Fruit fly (Drosophila melanogaster) whole organism, embryonic: ENCODE data around the gene Pvf3.

ENCODE experiments used
- CG10543 ChIP-seq: fragments of 200-800 bp; sonication (Bioruptor generic); optimal IDR thresholded peaks from 3 replicates; lab custom pipeline; 2017; ENCODE audit warnings: missing biosample characterization, mild to moderate bottlenecking, missing genetic modification characterization, moderate library complexity
- CG10565 ChIP-seq: fragments of 200-800 bp; sonication (Bioruptor generic); optimal IDR thresholded peaks from 3 replicates; lab custom pipeline; 2016; ENCODE audit warnings: missing biosample characterization, mild to moderate bottlenecking, missing genetic modification characterization
- CG11504 ChIP-seq: fragments of 200-800 bp; sonication (Bioruptor generic); optimal IDR thresholded peaks from 3 replicates; lab custom pipeline; 2019; ENCODE audit warnings: missing biosample characterization, mild to moderate bottlenecking, missing genetic modification characterization, moderate library complexity
- CG12236 ChIP-seq: fragments of 200-800 bp; sonication (Bioruptor generic); optimal IDR thresholded peaks from 2 replicates; lab custom pipeline; 2016; ENCODE audit warnings: missing biosample characterization, missing genetic modification characterization
- CG12391 ChIP-seq: fragments of 200-800 bp; sonication (Bioruptor generic); optimal IDR thresholded peaks from 3 replicates; lab custom pipeline; 2018; ENCODE audit warnings: missing biosample characterization, mild to moderate bottlenecking, missing genetic modification characterization, moderate library complexity
- CG14710 ChIP-seq: fragments of 200-800 bp; sonication (Bioruptor generic); optimal IDR thresholded peaks from 3 replicates; lab custom pipeline; 2019; ENCODE audit warnings: missing biosample characterization, mild to moderate bottlenecking, missing genetic modification characterization, moderate library complexity
- CG16815 ChIP-seq: fragments of 200-800 bp; sonication (Bioruptor generic); optimal IDR thresholded peaks from 3 replicates; lab custom pipeline; 2017; ENCODE audit warnings: missing biosample characterization, mild to moderate bottlenecking, missing genetic modification characterization
- CG18599 ChIP-seq: fragments of 200-800 bp; sonication (Bioruptor generic); optimal IDR thresholded peaks from 3 replicates; lab custom pipeline; 2017; ENCODE audit warnings: missing biosample characterization, missing genetic modification characterization, mild to moderate bottlenecking, moderate library complexity, missing genetic modification reagents
- CG18619 ChIP-seq: fragments of 200-800 bp; sonication (Bioruptor generic); optimal IDR thresholded peaks from 3 replicates; lab custom pipeline; 2017; ENCODE audit warnings: missing biosample characterization, mild to moderate bottlenecking, missing genetic modification characterization
- CG2129 ChIP-seq: fragments of 200-800 bp; sonication (Bioruptor generic); IDR thresholded peaks from 2 replicates; pipeline ENCODE4 v1.3.6; 2022; ENCODE audit warnings: missing biosample characterization, missing genetic modification characterization; ENCODE audit not compliant: partially characterized antibody
- CG31365 ChIP-seq: fragments of 200-800 bp; sonication (Bioruptor generic); optimal IDR thresholded peaks from 2 replicates; lab custom pipeline; 2018; ENCODE audit warnings: missing biosample characterization, mild to moderate bottlenecking, missing genetic modification characterization
- CG31441 ChIP-seq: fragments of 200-800 bp; sonication (Bioruptor generic); IDR thresholded peaks from 2 replicates; pipeline ENCODE4 v1.3.6; 2022; ENCODE audit warnings: missing biosample characterization, missing genetic modification characterization
- CG3847 ChIP-seq: fragments of 200-800 bp; sonication (Bioruptor generic); IDR thresholded peaks from 2 replicates; pipeline ENCODE4 v1.3.6; 2022; ENCODE audit warnings: missing biosample characterization, missing genetic modification characterization
- CG4282 ChIP-seq: fragments of 200-800 bp; sonication (Bioruptor generic); optimal IDR thresholded peaks from 2 replicates; lab custom pipeline; 2016; ENCODE audit warnings: missing biosample characterization, missing genetic modification characterization
- CG4617 ChIP-seq: fragments of 200-800 bp; sonication (Bioruptor generic); optimal IDR thresholded peaks from 3 replicates; lab custom pipeline; 2016; ENCODE audit warnings: missing biosample characterization, missing genetic modification characterization, borderline replicate concordance
- CG5953 ChIP-seq: fragments of 200-800 bp; sonication (Bioruptor generic); IDR thresholded peaks from 2 replicates; pipeline ENCODE4 v1.3.6; 2022; ENCODE audit warnings: missing biosample characterization, missing genetic modification characterization
- CG6813 ChIP-seq: fragments of 200-800 bp; sonication (Bioruptor generic); optimal IDR thresholded peaks from 2 replicates; lab custom pipeline; 2017; ENCODE audit warnings: missing biosample characterization, missing genetic modification characterization, mild to moderate bottlenecking, moderate library complexity, missing genetic modification reagents
- CG6854 ChIP-seq: fragments of 200-800 bp; sonication (Bioruptor generic); optimal IDR thresholded peaks from 3 replicates; lab custom pipeline; 2017; ENCODE audit warnings: missing biosample characterization, mild to moderate bottlenecking, missing genetic modification characterization
- CG7963 ChIP-seq: fragments of 200-800 bp; sonication (Bioruptor generic); IDR thresholded peaks from 3 replicates; pipeline ENCODE4 v1.3.6; 2022; ENCODE audit warnings: missing biosample characterization, missing genetic modification characterization; ENCODE audit not compliant: partially characterized antibody
- CG9727 ChIP-seq: fragments of 200-800 bp; sonication (Bioruptor generic); optimal IDR thresholded peaks from 3 replicates; lab custom pipeline; 2017; ENCODE audit warnings: missing biosample characterization, mild to moderate bottlenecking, missing genetic modification characterization
- CHES-1-like ChIP-seq: fragments of 200-800 bp; sonication (Bioruptor generic); optimal IDR thresholded peaks from 2 replicates; lab custom pipeline; 2016; ENCODE audit warnings: missing biosample characterization, missing genetic modification characterization
- Doc3 ChIP-seq: fragments of 200-800 bp; sonication (Bioruptor generic); IDR thresholded peaks from 3 replicates; pipeline ENCODE4 v1.3.6; 2022; ENCODE audit warnings: missing biosample characterization, missing genetic modification characterization; ENCODE audit not compliant: partially characterized antibody
- E2f2 ChIP-seq: fragments of 200-800 bp; sonication (Bioruptor generic); IDR thresholded peaks from 2 replicates; pipeline ENCODE4 v1.3.6; 2022; ENCODE audit warnings: missing biosample characterization, missing genetic modification characterization
- Elba2 ChIP-seq: fragments of 200-800 bp; sonication (Bioruptor generic); optimal IDR thresholded peaks from 3 replicates; lab custom pipeline; 2016; ENCODE audit warnings: missing biosample characterization, missing genetic modification characterization
- HmgZ ChIP-seq: fragments of 200-800 bp; sonication (Bioruptor generic); optimal IDR thresholded peaks from 2 replicates; lab custom pipeline; 2018; ENCODE audit warnings: missing biosample characterization, mild to moderate bottlenecking, missing genetic modification characterization
- Hmr ChIP-seq: fragments of 200-800 bp; sonication (Bioruptor generic); optimal IDR thresholded peaks from 3 replicates; lab custom pipeline; 2017; ENCODE audit warnings: mild to moderate bottlenecking, missing biosample characterization, missing genetic modification reagents, missing genetic modification characterization
- Meics ChIP-seq: fragments of 200-800 bp; sonication (Bioruptor generic); optimal IDR thresholded peaks from 2 replicates; lab custom pipeline; 2017; ENCODE audit warnings: missing biosample characterization, mild to moderate bottlenecking, missing genetic modification characterization
- Rfx ChIP-seq: fragments of 200-800 bp; sonication (Bioruptor generic); IDR thresholded peaks from 2 replicates; pipeline ENCODE4 v1.3.6; 2022; ENCODE audit warnings: missing biosample characterization, missing genetic modification characterization
- Ssrp ChIP-seq: fragments of 200-800 bp; sonication (Bioruptor generic); optimal IDR thresholded peaks from 2 replicates; lab custom pipeline; 2018; ENCODE audit warnings: missing biosample characterization, mild to moderate bottlenecking, missing genetic modification characterization, moderate library complexity
- Xrp1 ChIP-seq: fragments of 200-800 bp; sonication (Bioruptor generic); IDR thresholded peaks from 2 replicates; pipeline ENCODE4 v1.3.6; 2022; ENCODE audit warnings: missing biosample characterization, missing genetic modification characterization
- abd-A ChIP-seq: fragments of 200-800 bp; sonication (Bioruptor generic); optimal IDR thresholded peaks from 3 replicates; lab custom pipeline; 2019; ENCODE audit warnings: missing biosample characterization, mild to moderate bottlenecking, missing genetic modification characterization, moderate library complexity
- ap ChIP-seq: fragments of 200-800 bp; sonication (Bioruptor generic); IDR thresholded peaks from 2 replicates; pipeline ENCODE4 v1.3.6; 2022; ENCODE audit warnings: missing biosample characterization, missing genetic modification characterization
- da ChIP-seq: fragments of 200-800 bp; sonication (Bioruptor generic); optimal IDR thresholded peaks from 2 replicates; lab custom pipeline; 2016; ENCODE audit warnings: missing biosample characterization, missing genetic modification characterization
- fd64A ChIP-seq: fragments of 200-800 bp; sonication (Bioruptor generic); optimal IDR thresholded peaks from 3 replicates; lab custom pipeline; 2018; ENCODE audit warnings: missing biosample characterization, mild to moderate bottlenecking, missing genetic modification characterization
- ham ChIP-seq: fragments of 200-800 bp; sonication (Bioruptor generic); IDR thresholded peaks from 2 replicates; pipeline ENCODE4 v1.3.6; 2022; ENCODE audit warnings: missing biosample characterization, missing genetic modification characterization
- hkb ChIP-seq, 2 experiments: fragments of 200-800 bp in 1 of 2; fragments of >200 bp in 1 of 2; sonication (Bioruptor generic) in 1 of 2; IDR thresholded peaks in 1 of 2; optimal IDR thresholded peaks in 1 of 2; 2 replicates each; pipeline versions ENCODE4 v1.3.6 to Lab custom; 2017 to 2022; ENCODE audit warnings: missing biosample characterization in 1 of 2, missing genetic modification characterization in 1 of 2
- hth ChIP-seq: fragments of >200 bp; optimal IDR thresholded peaks from 2 replicates; lab custom pipeline; 2017; ENCODE audit warnings: inconsistent platforms
- jumu ChIP-seq: fragments of 200-800 bp; sonication (Bioruptor generic); optimal IDR thresholded peaks from 3 replicates; lab custom pipeline; 2016; ENCODE audit warnings: missing biosample characterization, missing genetic modification characterization
- ken ChIP-seq: fragments of 200-800 bp; sonication (Bioruptor generic); IDR thresholded peaks from 3 replicates; pipeline ENCODE4 v1.3.6; 2022; ENCODE audit warnings: missing biosample characterization, missing genetic modification characterization
- odd ChIP-seq: fragments of 200-800 bp; sonication (Bioruptor generic); optimal IDR thresholded peaks from 2 replicates; lab custom pipeline; 2017; ENCODE audit warnings: missing biosample characterization, mild to moderate bottlenecking, missing genetic modification characterization
- prd ChIP-seq, 3 experiments: fragments of >200 bp in 2 of 3; fragments of 200-800 bp in 1 of 3; sonication (Bioruptor generic) in 1 of 3; optimal IDR thresholded peaks in 2 of 3; IDR thresholded peaks in 1 of 3; 2 replicates in 2 of 3; 3 replicates in 1 of 3; pipeline versions ENCODE4 v1.3.6 to Lab custom; 2017 to 2022; ENCODE audit warnings: missing biosample characterization in 1 of 3, missing genetic modification characterization in 1 of 3
- pros ChIP-seq: fragments of 200-800 bp; sonication (Bioruptor generic); optimal IDR thresholded peaks from 3 replicates; lab custom pipeline; 2019; ENCODE audit warnings: missing biosample characterization, mild to moderate bottlenecking, missing genetic modification characterization, moderate library complexity
- ranshi ChIP-seq: fragments of 200-800 bp; sonication (Bioruptor generic); IDR thresholded peaks from 2 replicates; pipeline ENCODE4 v1.3.6; 2022; ENCODE audit warnings: missing biosample characterization, missing genetic modification characterization
- row ChIP-seq: fragments of 200-800 bp; sonication (Bioruptor generic); IDR thresholded peaks from 3 replicates; pipeline ENCODE4 v1.3.6; 2022; ENCODE audit warnings: missing biosample characterization, missing genetic modification characterization
- sens ChIP-seq: fragments of 200-800 bp; sonication (Bioruptor generic); peaks from one replicate; lab custom pipeline; 2016; ENCODE audit warnings: missing biosample characterization, missing genetic modification characterization
- shn ChIP-seq: fragments of 200-800 bp; sonication (Bioruptor generic); optimal IDR thresholded peaks from 3 replicates; lab custom pipeline; 2016; ENCODE audit warnings: missing biosample characterization, missing genetic modification characterization
- sima ChIP-seq: fragments of 200-800 bp; sonication (Bioruptor generic); optimal IDR thresholded peaks from 2 replicates; lab custom pipeline; 2016; ENCODE audit warnings: missing biosample characterization, missing genetic modification characterization
- toy ChIP-seq: fragments of 200-800 bp; sonication (Bioruptor generic); IDR thresholded peaks from 2 replicates; pipeline ENCODE4 v1.3.6; 2022; ENCODE audit warnings: missing biosample characterization, missing genetic modification characterization
- trem ChIP-seq: fragments of 200-800 bp; optimal IDR thresholded peaks from 3 replicates; lab custom pipeline; 2019; ENCODE audit warnings: missing biosample characterization, mild to moderate bottlenecking, missing genetic modification characterization, moderate library complexity
- ttk ChIP-seq: fragments of 200-800 bp; sonication (Bioruptor generic); IDR thresholded peaks from 2 replicates; pipeline ENCODE4 v2.1.2; 2022; ENCODE audit warnings: missing biosample characterization, missing genetic modification characterization

Pvf3 gene

DNA sequence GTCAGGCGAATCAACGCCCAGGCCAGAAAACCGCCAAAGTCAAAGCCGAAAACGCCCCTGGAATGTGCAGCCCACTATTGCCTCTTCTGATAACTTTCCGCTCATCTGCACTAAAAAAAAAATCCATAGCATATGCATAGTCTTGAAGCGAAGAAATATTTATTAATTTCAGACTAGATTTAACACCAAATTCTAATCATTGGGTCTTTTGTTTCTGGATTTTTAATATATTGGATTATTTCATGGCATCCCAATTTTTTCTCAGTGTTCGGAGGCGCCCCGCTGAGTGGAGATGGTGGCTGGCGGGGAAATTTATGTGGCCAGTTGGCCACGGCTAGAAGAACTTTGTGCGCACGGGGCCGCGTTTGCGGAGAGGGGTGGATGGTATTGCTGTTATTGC lies 22.4 kb downstream of the Pvf3 start:
- TF ChIP-seq CG6854 (GFP tag; lab: Kevin White, UChicago) (no peak), ranshi (GFP tag; lab: Robert Waterston, UW) (peak; percentile 72; the same call in 1 of the 2 replicates), abd-A (no peak), ken (GFP tag; lab: Robert Waterston, UW) (peak; percentile 75), CG18619 (GFP tag; lab: Kevin White, UChicago) (peak; percentile 52), hkb (optimal IDR thresholded peaks at IDR 0.05; lab: Kevin White, UChicago) (no peak), hkb (GFP tag; IDR thresholded peaks at IDR 0.05; lab: Robert Waterston, UW) (peak; percentile 75), sens (GFP tag; lab: Kevin White, UChicago) (peak; percentile 94), ttk (GFP tag; lab: Robert Waterston, UW) (peak; percentile 66), da (GFP tag; lab: Kevin White, UChicago) (no peak), Xrp1 (GFP tag; lab: Robert Waterston, UW) (peak; percentile 86), shn (peak; percentile 72), CG2129 (GFP tag; lab: Robert Waterston, UW) (no peak), CG14710 (tag; lab: Kevin White, UChicago) (peak; percentile 58), HmgZ (peak; percentile 11), E2f2 (peak; percentile 36; the same call in 1 of the 2 replicates), toy (no peak), hth (lab: Kevin White, UChicago) (no peak), CG4282 (GFP tag; lab: Kevin White, UChicago) (no peak), pros (GFP tag; lab: Kevin White, UChicago) (no peak), row (GFP tag; lab: Robert Waterston, UW) (peak; percentile 80), CHES-1-like (peak; percentile 59), ap (GFP tag; lab: Robert Waterston, UW) (peak; percentile 73), ham (GFP tag; lab: Robert Waterston, UW) (no peak), Rfx (GFP tag; lab: Robert Waterston, UW) (peak; percentile 53; the same call in 1 of the 2 replicates), Doc3 (GFP tag; lab: Robert Waterston, UW) (no peak), CG7963 (GFP tag; lab: Robert Waterston, UW) (no peak), CG12391 (tag; lab: Kevin White, UChicago) (peak; percentile 82), Ssrp (tag; lab: Kevin White, UChicago) (peak; percentile 81), CG10565 (GFP tag; lab: Kevin White, UChicago) (no peak), CG31365 (no peak), CG4617 (peak; percentile 50), fd64A (GFP tag; lab: Kevin White, UChicago) (peak; percentile 42), CG6813 (GFP tag; lab: Kevin White, UChicago) (peak; percentile 26), CG10543 (no peak), CG11504 (tag; lab: Kevin White, UChicago) (peak; percentile 90), Hmr (GFP tag; lab: Kevin White, UChicago) (peak; percentile 50), CG5953 (GFP tag; lab: Robert Waterston, UW) (peak; percentile 76; the same call in 1 of the 2 replicates), Meics (GFP tag; lab: Kevin White, UChicago) (no peak), CG31441 (GFP tag; lab: Robert Waterston, UW) (peak; percentile 66), CG12236 (GFP tag; lab: Kevin White, UChicago) (peak; percentile 22), CG9727 (peak; percentile 64), CG16815 (GFP tag; lab: Kevin White, UChicago) (peak; percentile 71), prd (optimal IDR thresholded peaks at IDR 0.05; lab: Kevin White, UChicago) (no peak), prd (GFP tag; IDR thresholded peaks at IDR 0.05; lab: Robert Waterston, UW) (peak; percentile 84), odd (GFP tag; lab: Kevin White, UChicago) (peak; percentile 51), CG3847 (GFP tag; lab: Robert Waterston, UW) (peak; percentile 44), jumu (GFP tag; lab: Kevin White, UChicago) (peak; percentile 76), sima (GFP tag; lab: Kevin White, UChicago) (peak; percentile 38), trem (tag; lab: Kevin White, UChicago) (peak; percentile 15), CG18599 (GFP tag; lab: Kevin White, UChicago) (peak; percentile 56), Elba2 (GFP tag; lab: Kevin White, UChicago) (no peak)
